Worm (Caenorhabditis elegans): ENCODE data around the gene W08A12.3.

Gene W08A12.3

DNA sequence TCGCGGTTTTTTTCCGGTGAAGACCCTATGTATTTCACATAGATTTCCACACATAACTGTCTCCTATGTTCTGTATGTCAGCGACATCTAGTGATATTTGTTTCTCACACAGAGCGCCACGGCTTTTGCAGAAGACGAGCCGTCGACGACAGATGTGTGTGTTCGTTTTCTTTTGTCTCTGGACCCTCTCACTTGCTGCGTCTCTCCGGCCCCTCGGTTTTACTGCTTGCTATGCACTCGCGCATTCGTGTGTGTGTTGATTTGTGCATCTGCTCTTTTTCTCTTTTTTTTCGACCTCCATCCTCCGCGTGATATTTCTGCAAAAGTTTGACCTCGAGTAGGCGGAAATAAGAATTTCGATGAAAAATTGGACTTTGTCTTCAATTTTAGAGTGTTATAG is 6.1 kb downstream of the W08A12.3 start (continued):
- TF ChIP-seq ceh-62 (tag; optimal IDR thresholded peaks at IDR 0.05) (no peak), unc-62 (GFP tag; optimal IDR thresholded peaks at IDR 0.05 in 1 of 2) (peak in 1 of 2 experiments; percentile 14), unc-62 (tag; optimal IDR thresholded peaks at IDR 0.05) (no peak), ama-1 (optimal IDR thresholded peaks at IDR 0.05) (no peak), arid-1 (GFP tag; conservative IDR thresholded peaks at IDR 0.05) (no peak), zag-1 (tag; optimal IDR thresholded peaks at IDR 0.05) (no peak), set-16 (GFP tag; IDR thresholded peaks at IDR 0.05) (no peak), T26A8.4 (GFP tag; IDR thresholded peaks at IDR 0.05) (no peak), ZK546.5 (tag; optimal IDR thresholded peaks at IDR 0.05) (no peak), tra-1 (GFP tag; IDR thresholded peaks at IDR 0.05) (no peak), F49E8.2 (tag; optimal IDR thresholded peaks at IDR 0.05; ENCODE audit: borderline replicate concordance) (no peak), T20F7.1 (GFP tag; optimal IDR thresholded peaks at IDR 0.05) (no peak), ztf-11 (tag; optimal IDR thresholded peaks at IDR 0.05) (no peak), nhr-6 (tag; optimal IDR thresholded peaks at IDR 0.05) (peak; percentile 1), hlh-30 (tag; optimal IDR thresholded peaks at IDR 0.05; ENCODE audit: insufficient read depth) (peak; percentile 66), Y5F2A.4 (GFP tag; optimal IDR thresholded peaks at IDR 0.05) (no peak), attf-4 (tag; optimal IDR thresholded peaks at IDR 0.05) (no peak), dve-1 (tag; optimal IDR thresholded peaks at IDR 0.05; ENCODE audit: insufficient read depth) (no peak), egl-43 (GFP tag; IDR thresholded peaks at IDR 0.05) (no peak), hmg-1.1 (GFP tag; IDR thresholded peaks at IDR 0.05) (no peak), nhr-25 (tag; optimal IDR thresholded peaks at IDR 0.05; ENCODE audit: borderline replicate concordance, insufficient read depth) (no peak), Y105C5A.15 (GFP tag; IDR thresholded peaks at IDR 0.05) (no peak), F26F4.8 (GFP tag; conservative IDR thresholded peaks at IDR 0.05) (no peak), Y48G9A.11 (GFP tag; IDR thresholded peaks at IDR 0.05) (no peak), zip-2 (tag; optimal IDR thresholded peaks at IDR 0.05) (no peak), php-3 (GFP tag; IDR thresholded peaks at IDR 0.05) (no peak), zfp-2 (tag; optimal IDR thresholded peaks at IDR 0.05) (no peak), nhr-237 (tag; optimal IDR thresholded peaks at IDR 0.05) (no peak)

DNA sequence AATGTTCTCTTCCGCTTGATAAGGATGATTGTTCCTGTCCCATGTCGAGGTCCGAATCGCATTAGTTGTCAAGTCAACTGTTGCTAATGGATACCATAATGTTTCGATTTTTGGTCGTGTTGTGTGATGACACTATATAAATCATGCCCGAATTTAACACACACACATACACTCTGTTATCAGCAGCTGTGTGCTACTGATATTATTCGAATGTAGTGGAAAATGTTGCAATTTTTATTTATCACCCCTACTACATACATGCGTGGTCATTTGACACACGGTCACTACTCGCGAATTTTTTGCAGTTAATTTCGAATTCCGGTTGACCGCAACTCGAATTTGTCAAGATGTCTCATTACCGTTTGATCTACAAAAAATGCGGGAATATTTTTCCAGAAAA is 10.0 kb downstream of the W08A12.3 start:
- TF ChIP-seq pqm-1 (tag; optimal IDR thresholded peaks at IDR 0.05): peak; percentile 76
- TF ChIP-seq unc-62 (GFP tag; optimal IDR thresholded peaks at IDR 0.05 in 1 of 2): peak in 1 of 2 experiments; percentile 42
- TF ChIP-seq unc-62 (tag; optimal IDR thresholded peaks at IDR 0.05): no peak
- TF ChIP-seq nhr-28 (tag; optimal IDR thresholded peaks at IDR 0.05): peak; percentile 85
- peak; percentile 38 for TF ChIP-seq hlh-11 (tag; optimal IDR thresholded peaks at IDR 0.05)
- no peak for TF ChIP-seq ceh-28 (tag; optimal IDR thresholded peaks at IDR 0.05)
- no peak for TF ChIP-seq dmd-8 (GFP tag; IDR thresholded peaks at IDR 0.05)
- TF ChIP-seq aly-2 (tag; optimal IDR thresholded peaks at IDR 0.05): no peak
- no peak for TF ChIP-seq ZK337.2 (GFP tag; IDR thresholded peaks at IDR 0.05)
- peak; percentile 30; the same call in 1 of the 2 replicates for TF ChIP-seq dmd-6 (GFP tag; IDR thresholded peaks at IDR 0.05)
- TF ChIP-seq hlh-30 (tag; optimal IDR thresholded peaks at IDR 0.05; ENCODE audit: insufficient read depth): peak; percentile 27
- TF ChIP-seq spr-1 (tag; optimal IDR thresholded peaks at IDR 0.05): no peak
- TF ChIP-seq daf-16 (GFP tag; optimal IDR thresholded peaks at IDR 0.05): no peak
- peak; percentile 52 for TF ChIP-seq daf-16 (tag; optimal IDR thresholded peaks at IDR 0.05)
- TF ChIP-seq hif-1 (tag; optimal IDR thresholded peaks at IDR 0.05): no peak
- no peak for TF ChIP-seq ceh-20 (GFP tag; IDR thresholded peaks at IDR 0.05)
- TF ChIP-seq gei-8 (GFP tag; optimal IDR thresholded peaks at IDR 0.05): no peak
- peak; percentile 1 for TF ChIP-seq dve-1 (tag; optimal IDR thresholded peaks at IDR 0.05; ENCODE audit: insufficient read depth)
- no peak for TF ChIP-seq pha-4 (GFP tag; IDR thresholded peaks at IDR 0.05)
- TF ChIP-seq pha-4 (tag; optimal IDR thresholded peaks at IDR 0.05): no peak
